Fruit fly (Drosophila melanogaster): Measurements from ENCODE around the gene CG12517.

Gene CG12517

DNA sequence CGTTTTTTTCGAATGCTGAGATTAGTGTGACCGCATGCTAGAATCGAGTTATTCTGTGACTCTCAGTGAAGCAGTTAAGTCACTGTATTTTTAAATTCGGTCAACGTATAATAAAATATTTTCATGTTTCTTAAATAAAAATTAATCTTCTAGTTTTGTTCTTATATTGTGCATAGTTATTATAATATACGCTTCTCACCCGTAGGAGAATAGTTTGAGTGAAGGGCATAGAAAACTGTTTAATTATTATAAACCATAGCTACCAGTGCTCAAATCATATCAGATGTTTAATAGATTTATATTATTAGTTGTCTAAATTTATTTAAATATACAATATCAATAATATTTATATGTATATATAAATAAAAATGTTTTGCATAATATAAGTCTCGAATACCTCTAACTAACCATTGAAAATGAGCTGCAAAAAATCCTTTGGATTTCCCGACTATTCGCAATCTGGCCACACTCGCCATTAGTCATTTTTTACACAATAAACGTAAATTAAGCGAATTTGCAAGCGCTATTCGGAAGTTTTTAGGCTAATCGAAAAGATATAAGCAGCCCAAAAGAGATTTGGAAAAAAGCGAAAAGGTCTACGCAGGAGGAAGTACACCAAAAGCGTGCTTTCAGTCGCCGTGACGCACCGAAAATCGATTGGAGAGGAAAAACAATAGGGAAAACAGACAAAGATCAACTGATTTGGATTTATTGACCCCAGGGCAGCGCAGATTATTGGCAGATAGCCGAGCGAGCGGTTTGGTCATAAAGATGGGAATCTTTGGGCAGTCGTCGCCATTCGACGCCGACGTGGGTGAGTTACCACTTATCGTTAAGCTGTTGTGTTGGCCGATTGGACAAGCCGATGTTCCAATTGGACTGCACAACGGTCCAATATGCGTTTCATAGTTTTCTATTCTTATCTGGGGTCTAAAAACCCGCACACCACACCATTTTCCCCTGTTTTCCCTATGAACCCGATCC, 11.6 kb upstream of the CG12517 start, which contains the start of the genes aurB and Stam (continued):
- TF ChIP-seq NFAT (GFP tag; IDR thresholded peaks at IDR 0.05) (peak; percentile 21; the same call in 1 of the 2 replicates), sisA (GFP tag; IDR thresholded peaks at IDR 0.05) (no peak), klu (GFP tag; IDR thresholded peaks at IDR 0.05) (no peak), gro (GFP tag; optimal IDR thresholded peaks at IDR 0.05) (no peak), cas (GFP tag; IDR thresholded peaks at IDR 0.05) (no peak), CG32532 (GFP tag; IDR thresholded peaks at IDR 0.05) (peak; percentile 60), kni (GFP tag; optimal IDR thresholded peaks at IDR 0.05) (no peak), fru (optimal IDR thresholded peaks at IDR 0.05) (no peak), Trl (optimal IDR thresholded peaks at IDR 0.05) (no peak), Trl (GFP tag; optimal IDR thresholded peaks at IDR 0.05) (no peak)

DNA sequence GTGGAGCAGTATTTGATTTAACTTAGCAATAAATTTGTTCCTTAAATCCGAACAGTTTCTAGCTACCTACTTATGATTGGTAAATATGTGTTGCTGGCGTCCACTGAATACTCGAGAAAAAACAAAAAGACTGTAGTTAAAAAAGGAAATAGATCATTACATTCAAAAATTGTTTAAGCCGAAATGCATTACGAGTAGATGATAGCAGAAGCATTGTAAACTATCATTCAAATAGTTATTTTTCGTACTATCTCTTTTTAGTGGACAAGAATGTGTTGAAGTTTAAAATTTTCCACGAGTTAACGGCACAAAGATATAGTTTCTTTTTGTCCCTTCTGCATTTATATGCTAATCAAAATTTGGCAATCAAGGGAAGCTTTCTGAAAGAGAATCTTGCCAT, 18.9 kb downstream of the CG12517 start, which contains the start of gene CG14071:
Gene CG14071, minus strand, starts transcription at position 101 of the 400 bp plus-strand sequence.
- TF ChIP-seq CG7357 (GFP tag; IDR thresholded peaks at IDR 0.05) (no peak), caup (GFP tag; optimal IDR thresholded peaks at IDR 0.05; ENCODE audit: severe bottlenecking) (no peak), HLH54F (GFP tag; optimal IDR thresholded peaks at IDR 0.05) (no peak), CG32532 (GFP tag; IDR thresholded peaks at IDR 0.05) (no peak), scrt (GFP tag; optimal IDR thresholded peaks at IDR 0.05) (no peak), Lim3 (GFP tag; IDR thresholded peaks at IDR 0.05) (no peak), Optix (GFP tag; IDR thresholded peaks at IDR 0.05) (no peak), CG11456 (GFP tag; IDR thresholded peaks at IDR 0.05) (no peak), CG17829 (tag; optimal IDR thresholded peaks at IDR 0.05) (no peak), ap (GFP tag; IDR thresholded peaks at IDR 0.05) (no peak), CG30403 (GFP tag; optimal IDR thresholded peaks at IDR 0.05) (no peak), CG7928 (GFP tag; optimal IDR thresholded peaks at IDR 0.05) (no peak)

- TF ChIP-seq Mad (GFP tag; optimal IDR thresholded peaks at IDR 0.05), result no peak
- TF ChIP-seq CG6854 (GFP tag; optimal IDR thresholded peaks at IDR 0.05), result no peak
- TF ChIP-seq dysf (GFP tag; IDR thresholded peaks at IDR 0.05), result no peak
- no peak for TF ChIP-seq Ssrp (tag; optimal IDR thresholded peaks at IDR 0.05)
- TF ChIP-seq trem (tag; optimal IDR thresholded peaks at IDR 0.05), result no peak
- no peak for TF ChIP-seq eve (GFP tag; optimal IDR thresholded peaks at IDR 0.05)
- TF ChIP-seq CG8281 (tag; optimal IDR thresholded peaks at IDR 0.05), result no peak
- TF ChIP-seq CG13296 (GFP tag; optimal IDR thresholded peaks at IDR 0.05), result no peak
- TF ChIP-seq sd (tag; optimal IDR thresholded peaks at IDR 0.05), result no peak
- TF ChIP-seq CG13424 (tag; optimal IDR thresholded peaks at IDR 0.05), result no peak
- no peak for TF ChIP-seq bowl (GFP tag; IDR thresholded peaks at IDR 0.05)
- no peak for TF ChIP-seq en (GFP tag; optimal IDR thresholded peaks at IDR 0.05)
- no peak for TF ChIP-seq unpg (GFP tag; optimal IDR thresholded peaks at IDR 0.05)
- no peak for TF ChIP-seq Hand (GFP tag; optimal IDR thresholded peaks at IDR 0.05)
- TF ChIP-seq gt (GFP tag; IDR thresholded peaks at IDR 0.05), result no peak
- no peak for TF ChIP-seq Hmr (GFP tag; optimal IDR thresholded peaks at IDR 0.05)
- TF ChIP-seq CG7556 (GFP tag; optimal IDR thresholded peaks at IDR 0.05), result no peak
Measured at dm6 chr2L:10901685-10902084, 31.7 kb downstream of the CG12517 start, which contains the start of gene CG14070. CG14070 (minus strand) TSS chr2L:10901785.

Measured in whole organism, embryonic.